Worm (Caenorhabditis elegans) whole organism, L4 larva: ENCODE data around the gene F09F9.5.

ENCODE experiments used
- aly-2 ChIP-seq: sonication (generic microtip); optimal IDR thresholded peaks from 2 replicates; lab custom pipeline; 2018; ENCODE audit warnings: missing biosample characterization, missing genetic modification characterization
- duxl-1 ChIP-seq: sonication (generic microtip); optimal IDR thresholded peaks from 2 replicates; lab custom pipeline; 2016; ENCODE audit warnings: mild to moderate bottlenecking, missing genetic modification characterization, moderate library complexity, missing compliant biosample characterization; ENCODE audit not compliant: poor library complexity
- hlh-11 ChIP-seq: fragments of 200-800 bp; sonication (Bioruptor generic); optimal IDR thresholded peaks from 2 replicates; lab custom pipeline; 2018; ENCODE audit warnings: mild to moderate bottlenecking, missing genetic modification characterization, missing compliant biosample characterization
- lin-15B ChIP-seq: fragments of 150-350 bp; sonication (generic microtip); optimal IDR thresholded peaks from 3 replicates; lab custom pipeline; 2014; ENCODE audit warnings: missing biosample characterization, missing genetic modification characterization
- mep-1 ChIP-seq: fragments of 150-350 bp; sonication (generic microtip); optimal IDR thresholded peaks from 3 replicates; lab custom pipeline; 2014; ENCODE audit warnings: missing biosample characterization, missing genetic modification characterization
- saeg-2 ChIP-seq: fragments of 200-800 bp; sonication (Bioruptor generic); IDR thresholded peaks from 2 replicates; pipeline ENCODE4 v1.3.6; 2022; ENCODE audit warnings: missing genetic modification reagents, missing genetic modification characterization, missing compliant biosample characterization
- snpc-4 ChIP-seq: fragments of 150-350 bp; optimal IDR thresholded peaks from 2 replicates; lab custom pipeline; 2014; ENCODE audit warnings: missing biosample characterization, missing genetic modification characterization
- tag-97 ChIP-seq: fragments of 200-800 bp; sonication (Bioruptor generic); IDR thresholded peaks from 2 replicates; pipeline ENCODE4 v1.3.6; 2022; ENCODE audit warnings: missing genetic modification characterization, missing compliant biosample characterization
- unc-39 ChIP-seq: sonication (generic microtip); optimal IDR thresholded peaks from 2 replicates; lab custom pipeline; 2017; ENCODE audit warnings: missing biosample characterization, missing genetic modification characterization

DNA sequence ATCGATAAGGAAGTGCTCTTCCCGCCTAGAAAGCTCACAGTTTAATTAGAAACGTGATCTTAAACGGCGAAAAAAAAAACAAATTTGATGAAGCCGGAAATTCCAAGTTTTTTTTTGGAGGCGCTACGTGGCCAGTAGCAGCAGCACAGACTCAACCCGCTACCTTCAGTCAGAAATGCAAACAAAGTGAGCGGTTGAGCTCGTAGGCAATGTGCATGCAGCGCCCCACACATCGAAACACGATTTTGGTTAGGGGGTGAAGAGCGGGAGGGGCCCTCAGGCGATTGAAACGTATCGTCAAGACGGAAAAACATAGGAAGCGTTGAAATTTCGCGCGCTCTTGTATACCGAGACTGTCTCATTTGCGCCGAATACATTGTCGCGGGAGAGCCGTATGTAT lies 33.5 kb downstream of the F09F9.5 start:
- TF ChIP-seq aly-2 (no peak), duxl-1 (tag; lab: Kevin White, UChicago) (no peak), mep-1 (tag; lab: Kevin White, UChicago) (no peak), unc-39 (tag; lab: Kevin White, UChicago) (no peak), saeg-2 (no peak), snpc-4 (tag; lab: Kevin White, UChicago) (no peak), lin-15B (tag; lab: Kevin White, UChicago) (no peak), hlh-11 (tag; lab: Kevin White, UChicago) (no peak), tag-97 (GFP tag; lab: Robert Waterston, UW) (no peak)
